Fruit fly (Drosophila melanogaster) whole organism, embryonic: ENCODE results near the gene RabX4.
A peak's percentile ranks its signal among the peaks of the same experiment; 100 is the strongest.

Source experiments
- CG10147 ChIP-seq: fragments of 200-800 bp; sonication (Bioruptor generic); optimal IDR thresholded peaks from 2 replicates; lab custom pipeline; 2019; ENCODE audit warnings: missing biosample characterization, mild to moderate bottlenecking, missing genetic modification characterization, moderate library complexity
- CG10267 ChIP-seq: fragments of 200-800 bp; sonication (Bioruptor generic); optimal IDR thresholded peaks from 2 replicates; lab custom pipeline; 2018; ENCODE audit warnings: missing biosample characterization, mild to moderate bottlenecking, missing genetic modification characterization, moderate library complexity
- CG10462 ChIP-seq: fragments of 200-800 bp; sonication (Bioruptor generic); optimal IDR thresholded peaks from 2 replicates; lab custom pipeline; 2016; ENCODE audit warnings: missing biosample characterization, missing genetic modification characterization
- CG11398 ChIP-seq: fragments of 200-800 bp; sonication (Bioruptor generic); optimal IDR thresholded peaks from 2 replicates; lab custom pipeline; 2016; ENCODE audit warnings: missing biosample characterization, missing genetic modification characterization
- CG12391 ChIP-seq: fragments of 200-800 bp; sonication (Bioruptor generic); optimal IDR thresholded peaks from 3 replicates; lab custom pipeline; 2018; ENCODE audit warnings: missing biosample characterization, mild to moderate bottlenecking, missing genetic modification characterization, moderate library complexity
- CG13296 ChIP-seq: fragments of 200-800 bp; sonication (Bioruptor generic); optimal IDR thresholded peaks from 3 replicates; lab custom pipeline; 2018; ENCODE audit warnings: missing biosample characterization, mild to moderate bottlenecking, missing genetic modification characterization
- CG16863 ChIP-seq: fragments of 200-800 bp; sonication (Bioruptor generic); optimal IDR thresholded peaks from 3 replicates; lab custom pipeline; 2016; ENCODE audit warnings: missing biosample characterization, missing genetic modification characterization
- CG17568 ChIP-seq: fragments of 200-800 bp; sonication (Bioruptor generic); optimal IDR thresholded peaks from 2 replicates; lab custom pipeline; 2018; ENCODE audit warnings: missing biosample characterization, mild to moderate bottlenecking, missing genetic modification characterization, moderate library complexity
- CG2889 ChIP-seq: fragments of 200-800 bp; sonication (Bioruptor generic); IDR thresholded peaks from 3 replicates; pipeline ENCODE4 v1.3.6; 2022; ENCODE audit warnings: missing biosample characterization, missing genetic modification characterization
- CG32532 ChIP-seq: fragments of 200-800 bp; sonication (Bioruptor generic); IDR thresholded peaks from 2 replicates; pipeline ENCODE4 v1.3.6; 2022; ENCODE audit warnings: missing biosample characterization, missing genetic modification characterization
- CG32767 ChIP-seq: fragments of 200-800 bp; sonication (Bioruptor generic); IDR thresholded peaks from 2 replicates; pipeline ENCODE4 v1.3.6; 2022; ENCODE audit warnings: missing biosample characterization, missing genetic modification characterization
- CG3407 ChIP-seq: fragments of 200-800 bp; sonication (Bioruptor generic); optimal IDR thresholded peaks from 2 replicates; lab custom pipeline; 2018; ENCODE audit warnings: missing biosample characterization, mild to moderate bottlenecking, missing genetic modification characterization
- CG5180 ChIP-seq: fragments of 200-800 bp; sonication (Bioruptor generic); optimal IDR thresholded peaks from 3 replicates; lab custom pipeline; 2017; ENCODE audit warnings: missing biosample characterization, missing genetic modification characterization, mild to moderate bottlenecking, moderate library complexity, missing genetic modification reagents
- CG6175 ChIP-seq: fragments of 200-800 bp; sonication (Bioruptor generic); IDR thresholded peaks from 3 replicates; pipeline ENCODE4 v1.3.6; 2022; ENCODE audit warnings: missing biosample characterization, missing genetic modification characterization
- CG6254 ChIP-seq: fragments of 200-800 bp; sonication (Bioruptor generic); optimal IDR thresholded peaks from 3 replicates; lab custom pipeline; 2017; ENCODE audit warnings: mild to moderate bottlenecking, missing biosample characterization, missing genetic modification reagents, missing genetic modification characterization
- CG6654 ChIP-seq: fragments of 200-800 bp; sonication (Bioruptor generic); optimal IDR thresholded peaks from 2 replicates; lab custom pipeline; 2017; ENCODE audit warnings: missing biosample characterization, mild to moderate bottlenecking, missing genetic modification characterization
- CG7987 ChIP-seq: fragments of 200-800 bp; sonication (Bioruptor generic); optimal IDR thresholded peaks from 2 replicates; lab custom pipeline; 2018; ENCODE audit warnings: missing biosample characterization, mild to moderate bottlenecking, missing genetic modification characterization, moderate library complexity
- Drgx ChIP-seq: fragments of 200-800 bp; sonication (Bioruptor generic); IDR thresholded peaks from 2 replicates; pipeline ENCODE4 v1.3.6; 2022; ENCODE audit warnings: missing biosample characterization, missing genetic modification characterization
- Fer1 ChIP-seq: fragments of 200-800 bp; sonication (Bioruptor generic); optimal IDR thresholded peaks from 2 replicates; lab custom pipeline; 2017; ENCODE audit warnings: missing biosample characterization, mild to moderate bottlenecking, missing genetic modification characterization
- Fer3 ChIP-seq: fragments of 200-800 bp; sonication (Bioruptor generic); optimal IDR thresholded peaks from 2 replicates; lab custom pipeline; 2018; ENCODE audit warnings: missing biosample characterization, mild to moderate bottlenecking, missing genetic modification characterization, moderate library complexity
- HLH3B ChIP-seq: fragments of 200-800 bp; sonication (Bioruptor generic); IDR thresholded peaks from 2 replicates; pipeline ENCODE4 v1.3.6; 2022; ENCODE audit warnings: missing biosample characterization, missing genetic modification characterization
- NK7.1 ChIP-seq: fragments of 200-800 bp; sonication (Bioruptor generic); optimal IDR thresholded peaks from 3 replicates; lab custom pipeline; 2016; ENCODE audit warnings: missing biosample characterization, missing genetic modification characterization
- Oli ChIP-seq: fragments of 200-800 bp; sonication (Bioruptor generic); optimal IDR thresholded peaks from 2 replicates; lab custom pipeline; 2018; ENCODE audit warnings: missing biosample characterization, mild to moderate bottlenecking, missing genetic modification characterization, moderate library complexity
- Scr ChIP-seq: fragments of 200-800 bp; sonication (Bioruptor generic); IDR thresholded peaks from 2 replicates; pipeline ENCODE4 v1.3.6; 2022; ENCODE audit warnings: missing biosample characterization, missing genetic modification characterization; ENCODE audit not compliant: partially characterized antibody
- Spps ChIP-seq: fragments of 200-800 bp; sonication (Bioruptor generic); optimal IDR thresholded peaks from 2 replicates; lab custom pipeline; 2018; ENCODE audit warnings: missing biosample characterization, mild to moderate bottlenecking, missing genetic modification characterization
- Vsx1 ChIP-seq: fragments of 200-800 bp; sonication (Bioruptor generic); optimal IDR thresholded peaks from 2 replicates; lab custom pipeline; 2017; ENCODE audit warnings: missing biosample characterization, mild to moderate bottlenecking, missing genetic modification characterization, missing genetic modification reagents
- bsh ChIP-seq, 2 experiments: fragments of 200-800 bp; sonication (Bioruptor generic); optimal IDR thresholded peaks; 2 replicates each; lab custom pipeline; 2017 to 2018; ENCODE audit warnings: mild to moderate bottlenecking in 2 of 2, missing biosample characterization in 2 of 2, missing genetic modification characterization in 2 of 2, moderate library complexity in 1 of 2
- chinmo ChIP-seq: fragments of 200-800 bp; sonication (Bioruptor generic); IDR thresholded peaks from 4 replicates; pipeline ENCODE4 v1.3.6; 2022; ENCODE audit warnings: missing biosample characterization, missing genetic modification characterization; ENCODE audit not compliant: partially characterized antibody
- cwo ChIP-seq: fragments of 200-800 bp; sonication (Bioruptor generic); optimal IDR thresholded peaks from 3 replicates; lab custom pipeline; 2017; ENCODE audit warnings: missing biosample characterization, missing genetic modification characterization, mild to moderate bottlenecking, moderate library complexity, missing genetic modification reagents
- dimm ChIP-seq: fragments of 200-800 bp; sonication (Bioruptor generic); IDR thresholded peaks from 2 replicates; pipeline ENCODE4 v1.3.6; 2022; ENCODE audit warnings: missing biosample characterization, missing genetic modification characterization
- dysf ChIP-seq: fragments of 200-800 bp; sonication (Bioruptor generic); IDR thresholded peaks from 3 replicates; pipeline ENCODE4 v1.3.6; 2022; ENCODE audit warnings: missing biosample characterization, missing genetic modification characterization
- emc ChIP-seq: fragments of 200-800 bp; sonication (Bioruptor generic); optimal IDR thresholded peaks from 2 replicates; lab custom pipeline; 2016; ENCODE audit warnings: missing biosample characterization, missing genetic modification characterization
- ems ChIP-seq: fragments of 200-800 bp; sonication (Bioruptor generic); optimal IDR thresholded peaks from 3 replicates; lab custom pipeline; 2016; ENCODE audit warnings: missing biosample characterization, missing genetic modification characterization
- exex ChIP-seq: fragments of 200-800 bp; sonication (Bioruptor generic); optimal IDR thresholded peaks from 4 replicates; lab custom pipeline; 2018; ENCODE audit warnings: missing biosample characterization, mild to moderate bottlenecking, missing genetic modification characterization, moderate library complexity
- grn ChIP-seq: fragments of 200-800 bp; sonication (Bioruptor generic); optimal IDR thresholded peaks from 3 replicates; lab custom pipeline; 2017; ENCODE audit warnings: missing biosample characterization, missing genetic modification characterization
- gsb ChIP-seq: fragments of 200-800 bp; sonication (Bioruptor generic); IDR thresholded peaks from 2 replicates; pipeline ENCODE4 v1.3.6; 2022; ENCODE audit warnings: missing biosample characterization, missing genetic modification characterization
- hth ChIP-seq: fragments of >200 bp; optimal IDR thresholded peaks from 2 replicates; lab custom pipeline; 2017; ENCODE audit warnings: inconsistent platforms
- jumu ChIP-seq: fragments of 200-800 bp; sonication (Bioruptor generic); optimal IDR thresholded peaks from 3 replicates; lab custom pipeline; 2016; ENCODE audit warnings: missing biosample characterization, missing genetic modification characterization
- nerfin-1 ChIP-seq: fragments of 200-800 bp; sonication (Bioruptor generic); optimal IDR thresholded peaks from 3 replicates; lab custom pipeline; 2019; ENCODE audit warnings: missing biosample characterization, mild to moderate bottlenecking, missing genetic modification characterization, moderate library complexity
- nmo ChIP-seq: fragments of 200-800 bp; sonication (Bioruptor generic); optimal IDR thresholded peaks from 2 replicates; lab custom pipeline; 2018; ENCODE audit warnings: missing biosample characterization, mild to moderate bottlenecking, missing genetic modification characterization, moderate library complexity
- pan ChIP-seq, 4 experiments: fragments of >200 bp in 3 of 4; fragments of 200-800 bp in 1 of 4; sonication (Bioruptor generic) in 1 of 4; optimal IDR thresholded peaks in 3 of 4; IDR thresholded peaks in 1 of 4; 2 replicates each; pipeline versions ENCODE4 v1.3.6 to Lab custom; 2017 to 2022; ENCODE audit warnings: missing biosample characterization in 2 of 4, missing genetic modification characterization in 2 of 4, mixed read lengths in 1 of 4
- pnt ChIP-seq: fragments of 200-800 bp; sonication (Bioruptor generic); optimal IDR thresholded peaks from 3 replicates; lab custom pipeline; 2016; ENCODE audit warnings: missing biosample characterization, missing genetic modification characterization
- repo ChIP-seq: fragments of 200-800 bp; sonication (Bioruptor generic); optimal IDR thresholded peaks from 2 replicates; lab custom pipeline; 2016; ENCODE audit warnings: missing biosample characterization, missing genetic modification characterization
- sc ChIP-seq, 3 experiments: fragments of >200 bp in 2 of 3; fragments of 200-800 bp in 1 of 3; sonication (Bioruptor generic) in 1 of 3; optimal IDR thresholded peaks; 2 replicates in 2 of 3; 3 replicates in 1 of 3; lab custom pipeline; 2017; ENCODE audit warnings: mild to moderate bottlenecking in 1 of 3, missing biosample characterization in 1 of 3, missing genetic modification characterization in 1 of 3, missing genetic modification reagents in 1 of 3
- slp2 ChIP-seq: fragments of 200-800 bp; sonication (Bioruptor generic); optimal IDR thresholded peaks from 2 replicates; lab custom pipeline; 2016; ENCODE audit warnings: missing biosample characterization, missing genetic modification characterization
- stc ChIP-seq: fragments of 200-800 bp; sonication (Bioruptor generic); IDR thresholded peaks from 2 replicates; pipeline ENCODE4 v1.3.6; 2022; ENCODE audit warnings: missing biosample characterization, missing genetic modification characterization
- tin ChIP-seq: fragments of 200-800 bp; sonication (Bioruptor generic); optimal IDR thresholded peaks from 3 replicates; lab custom pipeline; 2016; ENCODE audit warnings: missing biosample characterization, missing genetic modification characterization
- toy ChIP-seq: fragments of 200-800 bp; sonication (Bioruptor generic); IDR thresholded peaks from 2 replicates; pipeline ENCODE4 v1.3.6; 2022; ENCODE audit warnings: missing biosample characterization, missing genetic modification characterization
- trh ChIP-seq: fragments of 200-800 bp; sonication (Bioruptor generic); optimal IDR thresholded peaks from 2 replicates; lab custom pipeline; 2016; ENCODE audit warnings: missing biosample characterization, missing genetic modification characterization
- usp ChIP-seq: fragments of >200 bp; optimal IDR thresholded peaks from 2 replicates; lab custom pipeline; 2017; ENCODE audit warnings: missing biosample characterization, missing genetic modification characterization

The RabX4 gene

dm6 chr3R:24798595-24798994, 29.6 kb downstream of the RabX4 start (continued):
- TF ChIP-seq toy (GFP tag; lab: Robert Waterston, UW) (no peak), CG17568 (GFP tag; lab: Kevin White, UChicago) (no peak), emc (GFP tag; lab: Kevin White, UChicago) (no peak), repo (no peak), Drgx (no peak), jumu (GFP tag; lab: Kevin White, UChicago) (no peak), HLH3B (GFP tag; lab: Robert Waterston, UW) (peak; percentile 39; the same call in 1 of the 2 replicates), trh (no peak), grn (no peak), dimm (GFP tag; lab: Robert Waterston, UW) (no peak), Fer1 (GFP tag; lab: Kevin White, UChicago) (peak; percentile 5), Vsx1 (no peak), CG5180 (GFP tag; lab: Kevin White, UChicago) (no peak), CG32532 (GFP tag; lab: Robert Waterston, UW) (no peak), CG10267 (tag; lab: Kevin White, UChicago) (peak; percentile 29), Oli (tag; lab: Kevin White, UChicago) (peak; percentile 4), bsh (GFP tag; optimal IDR thresholded peaks at IDR 0.05; lab: Kevin White, UChicago) (peak in 1 of 2 experiments; percentile 15), Fer3 (tag; lab: Kevin White, UChicago) (no peak), ems (GFP tag; lab: Kevin White, UChicago) (no peak), CG11398 (GFP tag; lab: Kevin White, UChicago) (no peak), exex (tag; lab: Kevin White, UChicago) (no peak), CG6254 (GFP tag; lab: Kevin White, UChicago) (no peak), CG10147 (GFP tag; lab: Kevin White, UChicago) (peak; percentile 19), gsb (GFP tag; lab: Robert Waterston, UW) (no peak), tin (GFP tag; lab: Kevin White, UChicago) (no peak), chinmo (no peak), stc (GFP tag; lab: Robert Waterston, UW) (peak; percentile 31; the same call in 1 of the 2 replicates), CG3407 (no peak), CG10462 (GFP tag; lab: Kevin White, UChicago) (no peak), sc (optimal IDR thresholded peaks at IDR 0.05; lab: Kevin White, UChicago) (no peak), sc (GFP tag; optimal IDR thresholded peaks at IDR 0.05; lab: Kevin White, UChicago) (no peak), hth (lab: Kevin White, UChicago) (no peak), pan (optimal IDR thresholded peaks at IDR 0.05; lab: Kevin White, UChicago) (no peak), pan (GFP tag; optimal IDR thresholded peaks at IDR 0.05 in 1 of 2, IDR thresholded peaks at IDR 0.05 in 1 of 2) (peak in 1 of 2 experiments; percentile 32), CG7987 (GFP tag; lab: Kevin White, UChicago) (no peak), CG12391 (no peak), Scr (GFP tag; lab: Robert Waterston, UW) (no peak), cwo (GFP tag; lab: Kevin White, UChicago) (peak; percentile 19), nmo (GFP tag; lab: Kevin White, UChicago) (peak; percentile 20), pnt (GFP tag; lab: Kevin White, UChicago) (no peak), NK7.1 (GFP tag; lab: Kevin White, UChicago) (no peak), CG32767 (GFP tag; lab: Robert Waterston, UW) (peak; percentile 57), usp (no peak), Spps (tag; lab: Kevin White, UChicago) (no peak), nerfin-1 (no peak), CG16863 (GFP tag; lab: Kevin White, UChicago) (no peak), dysf (GFP tag; lab: Robert Waterston, UW) (no peak), CG6175 (GFP tag; lab: Robert Waterston, UW) (no peak), CG6654 (GFP tag; lab: Kevin White, UChicago) (no peak), CG13296 (peak; percentile 52), slp2 (no peak), CG2889 (GFP tag; lab: Robert Waterston, UW) (no peak)
